Worm (Caenorhabditis elegans) whole organism, young adult: ENCODE results near the gene sre-55.

ENCODE experiments used
- B0035.1 ChIP-seq: sonication (generic microtip); optimal IDR thresholded peaks from 2 replicates; lab custom pipeline; 2016; ENCODE audit warnings: missing genetic modification characterization, mild to moderate bottlenecking, missing compliant biosample characterization, missing genotype, missing genetic modification reagents
- C06A6.2 ChIP-seq: fragments of 200-800 bp; sonication (Bioruptor generic); conservative IDR thresholded peaks from 2 replicates; pipeline ENCODE4 v1.3.6; 2022; ENCODE audit warnings: missing genetic modification characterization, missing compliant biosample characterization
- F10E7.11 ChIP-seq: sonication (generic microtip); optimal IDR thresholded peaks from 2 replicates; lab custom pipeline; 2017; ENCODE audit warnings: mild to moderate bottlenecking, missing genetic modification characterization, moderate library complexity, missing compliant biosample characterization
- F39B2.1 ChIP-seq: fragments of 200-800 bp; sonication (Bioruptor generic); IDR thresholded peaks from 2 replicates; pipeline ENCODE4 v1.3.6; 2022; ENCODE audit warnings: missing genetic modification reagents, missing genetic modification characterization, missing compliant biosample characterization
- K11D2.4 ChIP-seq: fragments of 200-800 bp; sonication (Bioruptor generic); IDR thresholded peaks from 2 replicates; pipeline ENCODE4 v1.3.6; 2022; ENCODE audit warnings: missing genetic modification reagents, missing genetic modification characterization, missing compliant biosample characterization
- K12H6.12 ChIP-seq: fragments of 200-800 bp; sonication (Bioruptor generic); optimal IDR thresholded peaks from 2 replicates; lab custom pipeline; 2018; ENCODE audit warnings: mild to moderate bottlenecking, missing genetic modification characterization, missing compliant biosample characterization
- Y56A3A.18 ChIP-seq: fragments of 200-800 bp; sonication (Bioruptor generic); IDR thresholded peaks from 2 replicates; pipeline ENCODE4 v1.3.6; 2022; ENCODE audit warnings: missing genetic modification reagents, missing genetic modification characterization, missing compliant biosample characterization
- bed-1 ChIP-seq: fragments of 200-800 bp; sonication (Bioruptor generic); IDR thresholded peaks from 2 replicates; pipeline ENCODE4 v1.3.6; 2022; ENCODE audit warnings: missing genetic modification reagents, missing genetic modification characterization, missing compliant biosample characterization
- ceh-100 ChIP-seq: fragments of 200-800 bp; sonication (Bioruptor generic); IDR thresholded peaks from 2 replicates; pipeline ENCODE4 v1.3.6; 2022; ENCODE audit warnings: missing genetic modification reagents, missing genetic modification characterization, missing compliant biosample characterization
- dpl-1 ChIP-seq: fragments of 150-350 bp; optimal IDR thresholded peaks from 2 replicates; lab custom pipeline; 2014; ENCODE audit warnings: missing biosample characterization, missing genetic modification reagents, missing genetic modification characterization
- lsl-1 ChIP-seq: fragments of 200-800 bp; sonication (Bioruptor generic); optimal IDR thresholded peaks from 2 replicates; lab custom pipeline; 2018; ENCODE audit warnings: mild to moderate bottlenecking, missing genetic modification characterization, moderate library complexity, missing compliant biosample characterization
- lsy-27 ChIP-seq: sonication (generic microtip); optimal IDR thresholded peaks from 2 replicates; lab custom pipeline; 2017; ENCODE audit warnings: missing genetic modification characterization, mild to moderate bottlenecking, missing compliant biosample characterization, antibody characterized with exemption, missing genotype, borderline replicate concordance; ENCODE audit not compliant: insufficient read depth
- mel-28 ChIP-seq: sonication (generic microtip); optimal IDR thresholded peaks from 2 replicates; lab custom pipeline; 2016; ENCODE audit warnings: borderline replicate concordance, mild to moderate bottlenecking, missing genetic modification characterization, missing compliant biosample characterization
- nfya-2 ChIP-seq: fragments of 200-800 bp; sonication (Bioruptor generic); IDR thresholded peaks from 2 replicates; pipeline ENCODE4 v1.3.6; 2022; ENCODE audit warnings: missing genetic modification reagents, missing genetic modification characterization, missing compliant biosample characterization
- nhr-179 ChIP-seq: sonication (generic microtip); optimal IDR thresholded peaks from 2 replicates; lab custom pipeline; 2016; ENCODE audit warnings: mild to moderate bottlenecking, missing genetic modification characterization, missing compliant biosample characterization
- nhr-90 ChIP-seq: sonication (generic microtip); optimal IDR thresholded peaks from 2 replicates; lab custom pipeline; 2016; ENCODE audit warnings: missing genotype, mild to moderate bottlenecking, missing genetic modification characterization, missing compliant biosample characterization
- sdz-38 ChIP-seq: sonication (generic microtip); optimal IDR thresholded peaks from 2 replicates; lab custom pipeline; 2016; ENCODE audit warnings: missing genotype, missing genetic modification characterization, missing compliant biosample characterization
- ztf-26 ChIP-seq: sonication (generic microtip); optimal IDR thresholded peaks from 2 replicates; lab custom pipeline; 2017; ENCODE audit warnings: missing genetic modification characterization, missing compliant biosample characterization
- ztf-28 ChIP-seq: fragments of 200-800 bp; sonication (Bioruptor generic); IDR thresholded peaks from 2 replicates; pipeline ENCODE4 v1.3.6; 2022; ENCODE audit warnings: missing genetic modification reagents, missing genetic modification characterization, missing compliant biosample characterization

Gene sre-55

DNA sequence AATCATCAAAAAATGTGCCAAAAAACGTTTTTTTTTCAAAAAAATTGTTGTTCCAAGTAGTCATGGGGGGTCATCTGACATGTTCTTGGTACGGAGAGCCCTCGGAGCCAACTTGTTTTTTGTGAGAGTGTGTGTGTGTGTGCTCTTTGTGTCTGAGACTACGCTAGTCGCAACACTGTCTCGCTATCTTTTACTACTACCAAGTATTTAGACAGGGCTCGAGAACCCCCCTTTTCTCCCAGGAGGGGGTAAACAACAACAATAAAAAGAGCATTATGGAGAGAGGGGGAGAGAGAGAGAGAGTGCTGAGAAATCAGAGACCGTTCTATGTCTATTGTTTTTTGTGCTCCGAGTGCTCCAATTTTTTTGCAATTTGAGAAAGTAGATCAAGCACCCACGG is 49.7 kb downstream of the sre-55 start:
- TF ChIP-seq B0035.1 (tag; lab: Kevin White, UChicago) (no peak), Y56A3A.18 (GFP tag; lab: Robert Waterston, UW) (no peak), nfya-2 (GFP tag; lab: Robert Waterston, UW) (no peak), lsl-1 (GFP tag; lab: Kevin White, UChicago) (no peak), F39B2.1 (no peak), dpl-1 (GFP tag; lab: Kevin White, UChicago) (no peak), nhr-90 (tag; lab: Kevin White, UChicago) (no peak), lsy-27 (no peak), F10E7.11 (tag; lab: Kevin White, UChicago) (no peak)
- TF ChIP-seq, all 124 proteins: peak for 0

ce11 chrII:12379430-12379829 is 50.3 kb downstream of the sre-55 start, which contains the start of gene marc-5:
marc-5 (minus strand) TSS chrII:12379530.
- TF ChIP-seq bed-1 (no peak), sdz-38 (tag; lab: Kevin White, UChicago) (no peak), ceh-100 (GFP tag; lab: Robert Waterston, UW) (no peak), K11D2.4 (GFP tag; lab: Robert Waterston, UW) (no peak), C06A6.2 (GFP tag; lab: Robert Waterston, UW) (no peak), F39B2.1 (no peak), nhr-179 (tag; lab: Kevin White, UChicago) (no peak), K12H6.12 (no peak), ztf-26 (tag; lab: Kevin White, UChicago) (no peak), mel-28 (tag; lab: Kevin White, UChicago) (no peak), ztf-28 (no peak)
